Worm (Caenorhabditis elegans) whole organism, early embryonic: ENCODE data around the gene C06C3.4.

Experiments
- B0310.2 ChIP-seq: sonication (generic microtip); optimal IDR thresholded peaks from 2 replicates; lab custom pipeline; 2016; ENCODE audit warnings: mild to moderate bottlenecking, missing genetic modification characterization, missing compliant biosample characterization
- F13C5.2 ChIP-seq: sonication (generic microtip); optimal IDR thresholded peaks from 2 replicates; lab custom pipeline; 2017; ENCODE audit warnings: mild to moderate bottlenecking, missing genetic modification characterization, inconsistent platforms, missing compliant biosample characterization
- aly-1 ChIP-seq: sonication (generic microtip); optimal IDR thresholded peaks from 2 replicates; lab custom pipeline; 2016; ENCODE audit warnings: missing genetic modification characterization, missing compliant biosample characterization
- ama-1 ChIP-seq: fragments of 150-350 bp; optimal IDR thresholded peaks from 2 replicates; lab custom pipeline; 2014
- ceh-13 ChIP-seq: fragments of 200-800 bp; sonication (Bioruptor generic); optimal IDR thresholded peaks from 2 replicates; lab custom pipeline; 2018; ENCODE audit warnings: mild to moderate bottlenecking, missing genetic modification characterization, missing compliant biosample characterization
- ceh-36 ChIP-seq: sonication (generic microtip); optimal IDR thresholded peaks from 2 replicates; lab custom pipeline; 2016; ENCODE audit warnings: missing genetic modification characterization, inconsistent platforms, missing compliant biosample characterization
- ets-7 ChIP-seq: sonication (generic microtip); optimal IDR thresholded peaks from 2 replicates; lab custom pipeline; 2016; ENCODE audit warnings: missing genotype, missing genetic modification characterization, missing compliant biosample characterization
- flt-1 ChIP-seq: fragments of 200-800 bp; sonication (Bioruptor generic); IDR thresholded peaks from 2 replicates; pipeline ENCODE4 v1.3.6; 2022; ENCODE audit warnings: missing genetic modification characterization, missing compliant biosample characterization
- hmbx-1 ChIP-seq: sonication (generic microtip); optimal IDR thresholded peaks from 2 replicates; lab custom pipeline; 2016; ENCODE audit warnings: mild to moderate bottlenecking, missing genetic modification characterization, missing compliant biosample characterization
- hmg-4 ChIP-seq: fragments of 200-800 bp; sonication (Bioruptor generic); optimal IDR thresholded peaks from 2 replicates; lab custom pipeline; 2018; ENCODE audit warnings: mild to moderate bottlenecking, missing genetic modification characterization, missing compliant biosample characterization
- hnd-1 ChIP-seq: sonication (generic microtip); optimal IDR thresholded peaks from 2 replicates; lab custom pipeline; 2016; ENCODE audit warnings: missing genetic modification characterization, missing compliant biosample characterization
- pes-1 ChIP-seq: fragments of 200-800 bp; sonication (Bioruptor generic); IDR thresholded peaks from 2 replicates; pipeline ENCODE4 v1.3.6; 2022; ENCODE audit warnings: missing genetic modification reagents, missing genetic modification characterization, missing compliant biosample characterization
- scrt-1 ChIP-seq: fragments of 200-800 bp; sonication (Bioruptor generic); IDR thresholded peaks from 2 replicates; pipeline ENCODE4 v1.3.6; 2022; ENCODE audit warnings: missing genetic modification characterization, missing compliant biosample characterization
- sea-1 ChIP-seq: fragments of 200-800 bp; sonication (Bioruptor generic); conservative IDR thresholded peaks from 2 replicates; pipeline ENCODE4 v1.3.6; 2022; ENCODE audit warnings: missing genetic modification characterization, missing compliant biosample characterization
- tbx-11 ChIP-seq: fragments of 200-800 bp; sonication (Bioruptor generic); IDR thresholded peaks from 2 replicates; pipeline ENCODE4 v1.3.6; 2022; ENCODE audit warnings: missing genetic modification characterization, missing compliant biosample characterization
- tbx-37 ChIP-seq: fragments of 200-800 bp; sonication (Bioruptor generic); conservative IDR thresholded peaks from 2 replicates; pipeline ENCODE4 v1.3.6; 2022; ENCODE audit warnings: missing genetic modification reagents, missing genetic modification characterization, missing compliant biosample characterization
- tra-4 ChIP-seq: sonication (generic microtip); optimal IDR thresholded peaks from 2 replicates; lab custom pipeline; 2017; ENCODE audit warnings: missing genetic modification characterization, missing compliant biosample characterization

Gene C06C3.4

ce11 chrII:9403087-9403486, 30.0 kb downstream of the C06C3.4 start, which contains the start of gene Y51B9A.6:
Y51B9A.6 (minus strand) TSS chrII:9403187.
- TF ChIP-seq scrt-1 (GFP tag; lab: Robert Waterston, UW) (no peak), pes-1 (GFP tag; lab: Robert Waterston, UW) (no peak), tbx-11 (GFP tag; lab: Robert Waterston, UW) (no peak), ceh-36 (no peak), ama-1 (lab: Kevin White, UChicago) (no peak), ets-7 (tag; lab: Kevin White, UChicago) (no peak), aly-1 (tag; lab: Kevin White, UChicago) (no peak), tbx-37 (GFP tag; lab: Robert Waterston, UW) (no peak)

- TF ChIP-seq aly-1 (tag; lab: Kevin White, UChicago), result no peak
- TF ChIP-seq hmg-4 (GFP tag; lab: Kevin White, UChicago), result no peak
- no peak for TF ChIP-seq tra-4 (tag; lab: Kevin White, UChicago)
- TF ChIP-seq sea-1, result no peak
- TF ChIP-seq ceh-13 (GFP tag; lab: Kevin White, UChicago), result no peak
- no peak for TF ChIP-seq scrt-1 (GFP tag; lab: Robert Waterston, UW)
Measured at ce11 chrII:9403846-9404245, 30.8 kb downstream of the C06C3.4 start, which contains the start of gene Y51B9A.5. Y51B9A.5 (plus strand) TSS chrII:9404146.

ce11 chrII:9407020-9407419, 33.9 kb downstream of the C06C3.4 start, which contains the start of gene mpz-6:
mpz-6 (minus strand) TSS chrII:9407120.
- TF ChIP-seq F13C5.2 (tag; lab: Kevin White, UChicago) (no peak), hmg-4 (GFP tag; lab: Kevin White, UChicago) (no peak), sea-1 (no peak)

ce11 chrII:9407469-9407868, 34.4 kb downstream of the C06C3.4 start, which contains the start of gene arrd-2:
arrd-2 (plus strand) TSS chrII:9407769.
- no peak for TF ChIP-seq tra-4 (tag; lab: Kevin White, UChicago)
- TF ChIP-seq hnd-1 (tag; lab: Kevin White, UChicago), result no peak
- no peak for TF ChIP-seq ama-1 (lab: Kevin White, UChicago)
- no peak for TF ChIP-seq ceh-13 (GFP tag; lab: Kevin White, UChicago)
- no peak for TF ChIP-seq B0310.2 (tag; lab: Kevin White, UChicago)
- TF ChIP-seq tbx-11 (GFP tag; lab: Robert Waterston, UW), result no peak
- TF ChIP-seq ceh-36, result no peak
- no peak for TF ChIP-seq flt-1 (GFP tag; lab: Robert Waterston, UW)
- no peak for TF ChIP-seq hmbx-1
- TF ChIP-seq scrt-1 (GFP tag; lab: Robert Waterston, UW), result no peak
- TF ChIP-seq pes-1 (GFP tag; lab: Robert Waterston, UW), result no peak
- TF ChIP-seq ets-7 (tag; lab: Kevin White, UChicago), result no peak
- TF ChIP-seq F13C5.2 (tag; lab: Kevin White, UChicago), result no peak
- no peak for TF ChIP-seq sea-1
- TF ChIP-seq hmg-4 (GFP tag; lab: Kevin White, UChicago), result no peak
- TF ChIP-seq aly-1 (tag; lab: Kevin White, UChicago), result no peak

ce11 chrII:9411497-9411896, 38.4 kb downstream of the C06C3.4 start, which contains the start of gene M176.9:
M176.9 (minus strand) TSS chrII:9411597.
- no peak for TF ChIP-seq B0310.2 (tag; lab: Kevin White, UChicago)
- TF ChIP-seq ceh-36, result no peak
- no peak for TF ChIP-seq tra-4 (tag; lab: Kevin White, UChicago)
- no peak for TF ChIP-seq tbx-11 (GFP tag; lab: Robert Waterston, UW)
- TF ChIP-seq ets-7 (tag; lab: Kevin White, UChicago), result no peak
- TF ChIP-seq sea-1, result no peak
- no peak for TF ChIP-seq F13C5.2 (tag; lab: Kevin White, UChicago)
- no peak for TF ChIP-seq flt-1 (GFP tag; lab: Robert Waterston, UW)
- no peak for TF ChIP-seq pes-1 (GFP tag; lab: Robert Waterston, UW)
- no peak for TF ChIP-seq hnd-1 (tag; lab: Kevin White, UChicago)
- TF ChIP-seq tbx-37 (GFP tag; lab: Robert Waterston, UW), result no peak
- TF ChIP-seq ceh-13 (GFP tag; lab: Kevin White, UChicago), result no peak
- no peak for TF ChIP-seq scrt-1 (GFP tag; lab: Robert Waterston, UW)
- TF ChIP-seq ama-1 (lab: Kevin White, UChicago), result no peak
- no peak for TF ChIP-seq hmbx-1
- no peak for TF ChIP-seq aly-1 (tag; lab: Kevin White, UChicago)
- TF ChIP-seq hmg-4 (GFP tag; lab: Kevin White, UChicago), result no peak

- TF ChIP-seq tbx-37 (GFP tag; lab: Robert Waterston, UW) (no peak), sea-1 (no peak), hmg-4 (GFP tag; lab: Kevin White, UChicago) (no peak), F13C5.2 (tag; lab: Kevin White, UChicago) (no peak), flt-1 (GFP tag; lab: Robert Waterston, UW) (no peak), hnd-1 (tag; lab: Kevin White, UChicago) (no peak), ets-7 (tag; lab: Kevin White, UChicago) (no peak), tbx-11 (GFP tag; lab: Robert Waterston, UW) (no peak), hmbx-1 (no peak), B0310.2 (tag; lab: Kevin White, UChicago) (no peak), pes-1 (GFP tag; lab: Robert Waterston, UW) (no peak), ceh-36 (no peak), ceh-13 (GFP tag; lab: Kevin White, UChicago) (no peak), scrt-1 (GFP tag; lab: Robert Waterston, UW) (no peak), aly-1 (tag; lab: Kevin White, UChicago) (no peak), ama-1 (lab: Kevin White, UChicago) (no peak), tra-4 (tag; lab: Kevin White, UChicago) (no peak)
Measured at ce11 chrII:9412086-9412608, 39.1 kb downstream of the C06C3.4 start, which contains the start of gene arrd-3. arrd-3 (plus strand) TSS chrII:9412558.
